Worm (Caenorhabditis elegans): Measurements from ENCODE around the gene cht-4.

cht-4 gene

ce11 chrIII:1682262-1682661 lies 25.0 kb upstream of the cht-4 start (continued):
- TF ChIP-seq sup-37 (GFP tag; optimal IDR thresholded peaks at IDR 0.05) = no peak
- TF ChIP-seq lin-14 (GFP tag; optimal IDR thresholded peaks at IDR 0.05) = peak; percentile 84
- TF ChIP-seq tbx-2 (tag; optimal IDR thresholded peaks at IDR 0.05) = peak; percentile 45
- TF ChIP-seq lin-13 (GFP tag; optimal IDR thresholded peaks at IDR 0.05) = peak; percentile 49
- TF ChIP-seq pax-3 (tag; optimal IDR thresholded peaks at IDR 0.05) = no peak
- peak; percentile 64 for TF ChIP-seq nhr-85 (tag)
- peak; percentile 4 for TF ChIP-seq blmp-1 (tag; optimal IDR thresholded peaks at IDR 0.05)
- no peak for TF ChIP-seq ceh-63 (GFP tag; optimal IDR thresholded peaks at IDR 0.05)
- peak in 1 of 2 experiments; percentile 44 for TF ChIP-seq lin-35 (GFP tag; optimal IDR thresholded peaks at IDR 0.05)
- TF ChIP-seq lsy-2 (tag; optimal IDR thresholded peaks at IDR 0.05) = peak in 1 of 2 experiments; percentile 41
- TF ChIP-seq elt-2 (tag; optimal IDR thresholded peaks at IDR 0.05) = peak; percentile 61
- peak; percentile 24 for TF ChIP-seq nhr-77 (tag; optimal IDR thresholded peaks at IDR 0.05)
- peak; percentile 85 for TF ChIP-seq nhr-71 (tag; optimal IDR thresholded peaks at IDR 0.05)
- peak; percentile 80 for TF ChIP-seq rnt-1 (tag; optimal IDR thresholded peaks at IDR 0.05)

ce11 chrIII:1680996-1681395 lies 23.7 kb upstream of the cht-4 start:
- TF ChIP-seq irx-1 (tag; optimal IDR thresholded peaks at IDR 0.05) (peak; percentile 52), nhr-90 (tag; optimal IDR thresholded peaks at IDR 0.05; ENCODE audit: poor library complexity) (peak; percentile 94), nhr-19 (GFP tag; conservative IDR thresholded peaks at IDR 0.05) (peak; percentile 83), lin-15B (tag; optimal IDR thresholded peaks at IDR 0.05) (no peak), mep-1 (tag; optimal IDR thresholded peaks at IDR 0.05) (peak; percentile 77), jun-1 (tag; optimal IDR thresholded peaks at IDR 0.05) (peak; percentile 74), ztf-11 (tag; optimal IDR thresholded peaks at IDR 0.05) (peak in 1 of 2 experiments; percentile 1), fos-1 (tag; optimal IDR thresholded peaks at IDR 0.05) (peak; percentile 70), unc-30 (tag; optimal IDR thresholded peaks at IDR 0.05) (no peak), nhr-71 (tag; optimal IDR thresholded peaks at IDR 0.05) (peak; percentile 92), lin-13 (GFP tag; optimal IDR thresholded peaks at IDR 0.05) (peak; percentile 75), lin-39 (tag; optimal IDR thresholded peaks at IDR 0.05) (peak; percentile 76), mdl-1 (tag; optimal IDR thresholded peaks at IDR 0.05) (peak in 1 of 2 experiments; percentile 89), aly-2 (tag; optimal IDR thresholded peaks at IDR 0.05) (peak; percentile 10), rnt-1 (tag; optimal IDR thresholded peaks at IDR 0.05) (peak; percentile 90), xbp-1 (tag; optimal IDR thresholded peaks at IDR 0.05) (peak; percentile 50), nhr-76 (tag; optimal IDR thresholded peaks at IDR 0.05) (no peak), unc-86 (tag; optimal IDR thresholded peaks at IDR 0.05) (no peak), unc-130 (tag; optimal IDR thresholded peaks at IDR 0.05) (peak; percentile 95), nhr-237 (tag; optimal IDR thresholded peaks at IDR 0.05) (peak; percentile 30), C34B4.2 (tag; optimal IDR thresholded peaks at IDR 0.05) (no peak), zag-1 (tag; optimal IDR thresholded peaks at IDR 0.05) (no peak), nhr-85 (tag) (peak; percentile 99), lin-14 (GFP tag; optimal IDR thresholded peaks at IDR 0.05) (peak; percentile 92), egl-13 (tag; optimal IDR thresholded peaks at IDR 0.05) (peak; percentile 53), hlh-17 (GFP tag; optimal IDR thresholded peaks at IDR 0.05; ENCODE audit: borderline replicate concordance) (no peak), C04F5.9 (tag; optimal IDR thresholded peaks at IDR 0.05) (no peak), snu-23 (GFP tag; optimal IDR thresholded peaks at IDR 0.05) (peak; percentile 85), pqm-1 (tag; optimal IDR thresholded peaks at IDR 0.05) (no peak), dpl-1 (GFP tag; optimal IDR thresholded peaks at IDR 0.05) (peak; percentile 1 to 63 (median 35)), blmp-1 (tag; optimal IDR thresholded peaks at IDR 0.05) (peak; percentile 78), skn-1 (tag; optimal IDR thresholded peaks at IDR 0.05) (peak; percentile 20), ceh-8 (GFP tag; optimal IDR thresholded peaks at IDR 0.05) (no peak), nhr-11 (tag; optimal IDR thresholded peaks at IDR 0.05) (no peak), lin-35 (GFP tag; optimal IDR thresholded peaks at IDR 0.05) (peak; percentile 23 to 86), sptf-1 (tag; optimal IDR thresholded peaks at IDR 0.05) (no peak), ceh-90 (tag; optimal IDR thresholded peaks at IDR 0.05) (no peak), Y116A8C.19 (tag; optimal IDR thresholded peaks at IDR 0.05; ENCODE audit: borderline replicate concordance) (no peak), egl-27 (tag; optimal IDR thresholded peaks at IDR 0.05) (peak in 1 of 2 experiments; percentile 11), pax-3 (tag; optimal IDR thresholded peaks at IDR 0.05) (no peak), tbx-2 (tag; optimal IDR thresholded peaks at IDR 0.05) (peak; percentile 85), sox-4 (tag; optimal IDR thresholded peaks at IDR 0.05) (no peak), elt-2 (tag; optimal IDR thresholded peaks at IDR 0.05) (peak; percentile 90), ces-1 (GFP tag; optimal IDR thresholded peaks at IDR 0.05) (no peak), zip-4 (GFP tag; optimal IDR thresholded peaks at IDR 0.05) (no peak), ceh-88 (GFP tag; IDR thresholded peaks at IDR 0.05) (no peak)
